Worm (Caenorhabditis elegans): ENCODE measurements around the gene Y62H9A.14.
"Not testable (repeated sequence)": the region's sequence is repeated elsewhere in the genome, so short reads cannot be mapped to it uniquely, and the experiment has no call there.

- not testable (repeated sequence) for TF ChIP-seq elt-2 (tag; optimal IDR thresholded peaks at IDR 0.05); ceh-90 (tag; optimal IDR thresholded peaks at IDR 0.05); nhr-84 (tag; optimal IDR thresholded peaks at IDR 0.05); ets-5 (GFP tag; IDR thresholded peaks at IDR 0.05); nhr-11 (tag; optimal IDR thresholded peaks at IDR 0.05); nhr-85 (tag)
These were observed 40.1 kb downstream of the Y62H9A.14 start, which contains the start of gene C49F5.13 for ce11 chrX:11961103-11961502.

All from whole organism, L1 larva.